Worm (Caenorhabditis elegans) whole organism, dauer: ENCODE data around the gene dhs-27.

ENCODE experiments used
- unc-62 ChIP-seq: sonication (generic microtip); optimal IDR thresholded peaks from 2 replicates; lab custom pipeline; 2017; ENCODE audit warnings: missing biosample characterization, missing genetic modification reagents, missing genetic modification characterization

The dhs-27 gene

DNA sequence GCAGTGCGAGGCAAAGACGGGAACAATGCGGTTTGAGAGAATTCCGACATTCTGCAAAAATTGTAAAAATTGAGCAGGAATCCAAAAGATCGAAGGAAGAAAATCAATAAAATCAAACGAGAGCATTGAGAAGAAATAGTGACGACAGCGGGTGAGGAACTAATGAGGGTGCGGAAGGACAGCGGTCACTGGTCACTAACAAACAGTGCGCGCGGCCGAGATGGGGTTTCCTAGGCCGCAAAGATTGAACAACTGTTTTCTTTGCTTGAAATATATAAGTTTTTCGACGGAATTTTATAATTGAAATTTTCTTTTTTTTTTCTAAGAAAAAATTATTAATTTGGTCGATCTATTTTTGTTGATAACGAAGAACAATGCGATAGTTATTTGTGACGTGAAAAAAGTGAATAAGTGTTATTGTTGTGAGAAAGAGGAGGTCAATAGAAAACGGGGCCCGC is 2.9 kb downstream of the dhs-27 start, which contains the start of gene unc-78:
Gene unc-78, minus strand, starts transcription at position 51 of the 458 bp plus-strand sequence.
- TF ChIP-seq unc-62, result no peak

DNA sequence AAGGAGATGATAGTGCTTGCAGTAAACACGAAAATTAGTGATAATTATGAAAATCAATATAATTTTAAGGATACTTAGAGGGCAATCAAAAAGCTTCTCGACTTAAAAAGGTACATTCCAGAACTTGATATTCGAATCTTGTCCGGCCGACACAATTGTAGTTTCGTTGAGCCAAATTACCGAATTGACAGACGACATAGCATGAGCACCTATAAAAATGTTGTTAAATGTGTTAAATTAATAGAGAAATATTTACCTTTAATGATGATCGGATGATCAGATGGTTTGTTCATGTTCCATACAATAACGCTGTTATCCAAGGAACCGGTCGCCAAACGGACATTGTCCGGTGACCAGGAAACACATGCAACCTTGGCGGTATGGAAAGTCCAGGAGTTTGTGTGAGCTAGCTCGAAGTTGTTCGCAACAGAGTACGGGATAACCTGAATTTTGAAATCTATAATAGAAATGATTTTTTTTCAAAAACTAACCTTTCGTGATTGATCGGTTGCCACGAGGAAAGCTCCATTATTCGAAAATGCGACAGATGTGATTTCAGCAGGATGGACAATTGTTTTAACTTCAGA is 5.7 kb downstream of the dhs-27 start:
- no peak for TF ChIP-seq unc-62

DNA sequence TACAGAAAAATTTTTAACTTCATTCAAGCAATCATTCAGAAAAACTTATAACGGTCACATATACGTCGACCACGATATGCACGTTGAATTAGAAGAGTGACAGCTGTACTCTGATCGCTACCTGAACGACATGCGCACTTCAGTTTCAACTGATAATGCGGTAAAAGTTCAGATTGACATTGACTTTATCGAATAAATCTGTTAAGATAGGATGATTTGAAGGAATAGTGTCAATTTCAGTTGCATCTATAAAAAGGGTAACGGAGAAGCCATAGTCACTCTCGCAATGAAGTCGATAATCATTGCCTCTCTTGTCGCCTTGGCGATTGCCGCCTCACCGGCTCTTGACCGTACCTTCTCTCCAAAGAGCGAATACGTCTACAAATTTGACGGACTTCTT is 11.3 kb downstream of the dhs-27 start, which contains the start of gene vit-5:
Gene vit-5, plus strand, starts transcription at position 277 of the 400 bp plus-strand sequence.
- TF ChIP-seq unc-62, result no peak

DNA sequence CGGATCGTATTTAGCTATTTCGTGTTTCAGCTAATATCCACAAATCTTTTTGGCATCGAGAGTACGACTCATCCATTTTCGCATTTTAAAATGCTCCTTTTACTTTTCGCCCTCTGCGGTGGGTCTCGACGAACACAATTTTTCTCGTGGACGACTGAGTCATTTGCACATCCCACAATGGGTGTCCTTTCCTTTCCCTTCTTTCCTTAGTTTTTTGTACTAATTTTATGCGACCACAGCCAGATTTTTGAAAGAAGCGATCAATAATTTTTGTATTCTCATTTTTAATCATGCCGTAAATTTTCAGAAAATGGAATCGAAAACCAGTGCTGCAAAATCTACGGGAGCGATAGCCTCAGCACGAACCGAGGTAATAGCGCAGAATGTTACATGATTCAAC is 12.8 kb downstream of the dhs-27 start, which contains the start of gene C04F6.9:
Gene C04F6.9, plus strand, starts transcription at position 301 of the 400 bp plus-strand sequence.
- TF ChIP-seq unc-62, result no peak

DNA sequence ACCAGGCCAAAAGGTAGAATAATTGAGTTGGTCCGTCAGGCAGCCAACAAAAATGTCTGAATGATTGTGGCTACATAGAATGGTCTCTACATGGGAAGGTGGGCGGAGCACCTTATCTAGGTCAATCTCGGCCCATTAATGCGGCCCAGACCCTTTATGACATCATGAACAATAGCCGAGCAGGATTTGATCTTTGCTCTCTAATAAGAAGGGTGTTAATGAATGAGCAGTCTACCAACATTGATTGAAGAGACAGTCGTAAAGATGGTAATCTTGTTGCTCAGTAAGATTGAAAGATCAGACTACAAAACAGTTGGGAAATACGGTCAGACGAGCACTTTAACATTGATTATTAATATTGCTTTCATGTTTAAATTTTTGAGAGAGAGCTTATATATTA is 14.1 kb downstream of the dhs-27 start:
- no peak for TF ChIP-seq unc-62

DNA sequence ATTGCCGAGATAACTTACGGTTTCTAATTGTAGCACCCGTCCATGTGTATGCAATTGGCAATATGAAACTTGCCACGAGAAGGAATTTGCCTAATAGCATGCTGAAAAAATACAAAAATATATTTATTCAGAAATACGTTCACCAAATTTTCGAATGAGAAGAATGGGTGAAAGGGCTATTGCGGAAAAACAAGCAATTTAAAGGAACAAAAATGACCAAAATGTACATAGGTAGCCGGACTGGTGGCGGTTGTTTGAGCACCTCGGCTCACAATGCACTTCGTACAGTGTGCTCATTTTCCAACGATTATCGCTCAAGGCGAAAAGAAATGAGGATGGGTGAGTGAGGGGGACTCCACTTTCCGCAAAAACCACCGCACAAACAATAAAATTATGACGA is 14.6 kb downstream of the dhs-27 start, which contains the start of gene cht-1:
Gene cht-1, minus strand, starts transcription at position 101 of the 400 bp plus-strand sequence.
- TF ChIP-seq unc-62, result no peak

DNA sequence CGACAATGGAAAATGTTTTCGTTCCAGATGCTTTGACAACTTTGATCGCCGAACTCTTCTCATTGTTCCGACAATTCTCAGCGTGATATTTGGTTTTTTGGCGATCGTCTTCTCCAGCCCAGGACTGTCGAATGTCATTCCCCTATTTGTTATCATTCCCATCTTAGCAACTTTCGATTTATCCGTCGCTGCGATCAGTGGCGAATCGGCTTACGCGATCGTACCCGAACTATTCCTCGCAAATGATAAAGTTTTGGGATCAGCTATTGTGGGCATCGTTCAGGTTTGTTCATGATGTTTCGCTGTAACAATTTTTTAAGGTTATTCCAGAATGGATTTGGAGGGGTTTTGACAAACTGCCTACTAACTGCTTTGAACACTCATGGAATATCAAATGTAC is 17.8 kb downstream of the dhs-27 start:
- TF ChIP-seq unc-62, result no peak

DNA sequence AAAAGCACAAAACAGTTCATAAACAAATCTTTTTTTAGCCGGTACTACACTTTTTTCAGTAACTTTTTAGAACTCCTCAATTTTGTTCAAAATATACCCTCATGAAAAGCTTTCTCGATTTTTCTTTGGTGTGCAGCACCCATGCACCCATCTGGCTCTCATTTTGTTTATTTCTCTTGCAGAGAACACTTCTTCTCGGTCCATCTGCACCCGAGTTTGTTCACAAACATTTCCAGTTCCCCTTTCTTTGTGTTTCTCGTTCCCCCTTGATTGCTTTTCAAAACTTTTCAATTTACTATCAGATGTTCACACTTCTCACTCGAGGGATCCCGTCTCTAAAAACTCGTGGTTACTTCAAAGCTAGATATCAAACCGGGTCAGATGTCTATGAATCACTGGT is 20.9 kb downstream of the dhs-27 start, which contains the start of gene slcf-2:
Gene slcf-2, plus strand, starts transcription at position 301 of the 400 bp plus-strand sequence.
- TF ChIP-seq unc-62, result no peak

DNA sequence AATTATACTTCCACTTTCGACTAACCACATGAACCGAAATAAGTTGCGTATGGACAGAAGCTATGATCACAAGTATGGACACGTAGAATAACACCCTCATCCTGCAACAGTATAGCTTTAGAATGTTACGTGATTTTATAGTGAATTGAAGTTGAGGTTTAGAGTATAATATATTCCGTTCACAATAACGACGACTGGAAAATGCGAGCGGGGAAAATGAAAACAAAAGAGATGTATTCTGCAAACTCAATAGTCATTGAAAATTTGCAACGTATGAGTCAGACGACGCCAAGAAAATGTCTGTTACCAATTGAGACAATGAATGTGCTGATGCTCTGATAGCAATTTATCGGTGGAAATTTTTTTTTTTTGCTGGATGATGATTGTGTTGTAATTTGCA is 29.1 kb downstream of the dhs-27 start, which contains the start of gene acp-1:
Gene acp-1, minus strand, starts transcription at position 101 of the 400 bp plus-strand sequence.
- no peak for TF ChIP-seq unc-62

DNA sequence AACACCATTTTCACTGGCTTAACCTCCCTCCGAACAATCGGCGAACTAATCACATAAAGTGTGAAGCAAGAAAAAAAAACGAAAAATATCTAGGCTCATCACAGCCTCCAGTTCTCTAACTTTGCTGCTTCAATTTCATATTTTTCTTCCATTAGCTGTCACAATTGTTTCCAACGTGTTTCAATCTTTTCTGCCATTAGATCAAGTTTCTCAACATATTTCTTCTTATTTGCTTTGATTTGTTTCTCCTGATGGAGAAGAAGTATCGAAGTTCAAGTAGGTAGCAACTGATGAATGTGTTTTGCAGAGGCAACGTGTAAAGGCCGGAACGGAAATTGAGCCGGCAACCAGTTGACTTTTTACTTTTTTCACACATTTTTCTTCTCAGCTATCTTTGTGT is 34.3 kb downstream of the dhs-27 start, which contains the start of gene ZK563.7:
Gene ZK563.7, plus strand, starts transcription at position 301 of the 400 bp plus-strand sequence.
- no peak for TF ChIP-seq unc-62

DNA sequence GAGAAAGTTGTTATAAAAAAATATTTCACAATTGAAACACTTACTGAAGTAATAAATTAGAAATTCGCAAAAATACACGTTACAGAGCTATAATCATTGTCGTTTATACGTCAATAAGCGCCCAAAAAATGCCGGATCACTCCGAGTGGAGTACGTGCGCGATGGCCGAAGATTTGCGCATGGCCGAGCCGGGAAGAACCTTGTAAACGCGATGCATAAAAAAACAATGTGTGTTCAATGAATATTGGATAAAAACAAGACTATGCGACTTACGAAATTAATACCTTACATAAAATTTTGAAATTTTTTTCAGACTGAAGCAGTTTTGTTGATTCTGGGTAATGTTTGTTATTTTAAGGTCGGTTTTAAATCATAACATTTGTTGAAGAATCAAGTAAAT is 35.4 kb downstream of the dhs-27 start, which contains the start of gene sorf-1:
Gene sorf-1, minus strand, starts transcription at position 135 of the 400 bp plus-strand sequence.
- no peak for TF ChIP-seq unc-62

DNA sequence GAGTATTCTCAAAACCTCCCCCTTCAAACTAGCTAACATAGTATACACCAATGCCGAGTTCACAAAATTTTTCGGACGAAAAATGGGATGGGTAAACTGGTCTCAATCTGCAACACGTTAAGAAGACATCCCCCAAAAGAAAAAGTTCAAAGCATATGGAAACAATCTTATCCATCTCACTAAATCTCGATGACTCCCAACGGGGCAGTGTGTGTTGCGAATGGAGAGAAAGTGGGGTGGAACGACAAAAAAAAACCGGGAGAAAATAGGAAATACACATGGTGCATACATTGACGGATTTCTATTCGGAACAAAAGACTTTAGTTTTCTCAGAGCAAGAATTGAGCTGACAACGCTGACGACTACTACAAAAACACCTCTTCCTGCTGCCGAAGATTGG is 39.2 kb downstream of the dhs-27 start:
- TF ChIP-seq unc-62, result no peak

DNA sequence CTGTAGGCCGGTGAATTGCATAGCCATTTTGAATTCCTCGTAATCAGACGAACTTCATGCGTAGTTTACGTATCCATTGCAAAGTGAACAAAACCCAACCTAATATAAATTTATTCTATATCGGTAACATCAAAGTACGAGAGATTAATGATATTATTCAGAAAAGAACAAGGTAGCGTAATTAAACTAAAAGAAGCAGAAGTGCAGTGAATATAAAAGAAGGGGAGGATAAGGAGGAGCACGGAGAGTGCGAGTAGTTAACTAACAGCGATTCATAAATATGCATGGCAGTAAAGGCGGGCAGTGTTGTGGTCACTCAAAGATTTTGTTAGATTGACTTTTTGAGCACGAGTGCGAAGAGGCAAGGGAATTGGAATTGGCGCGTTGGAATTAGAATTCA is 39.9 kb downstream of the dhs-27 start, which contains the start of gene clc-3:
Gene clc-3, minus strand, starts transcription at position 101 of the 400 bp plus-strand sequence.
- no peak for TF ChIP-seq unc-62

DNA sequence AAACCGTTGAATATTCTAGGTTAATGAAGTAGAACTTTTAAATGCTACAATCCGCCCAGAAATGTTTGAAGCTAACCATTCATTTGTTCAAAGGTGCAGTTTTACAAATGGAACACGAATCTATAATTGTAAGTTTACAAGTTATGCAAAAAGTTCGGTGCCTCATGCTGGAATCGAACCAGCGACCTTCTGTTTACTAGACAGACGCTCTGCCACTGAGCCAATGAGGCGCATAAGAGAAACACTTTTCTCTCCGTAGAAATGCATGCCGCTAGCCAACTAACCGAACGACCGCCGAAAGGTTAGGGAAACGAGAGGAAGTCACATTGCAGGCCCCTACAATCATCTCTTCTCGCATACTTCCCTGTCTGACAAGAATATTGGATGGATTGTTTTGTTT is 43.2 kb downstream of the dhs-27 start:
- TF ChIP-seq unc-62, result no peak

DNA sequence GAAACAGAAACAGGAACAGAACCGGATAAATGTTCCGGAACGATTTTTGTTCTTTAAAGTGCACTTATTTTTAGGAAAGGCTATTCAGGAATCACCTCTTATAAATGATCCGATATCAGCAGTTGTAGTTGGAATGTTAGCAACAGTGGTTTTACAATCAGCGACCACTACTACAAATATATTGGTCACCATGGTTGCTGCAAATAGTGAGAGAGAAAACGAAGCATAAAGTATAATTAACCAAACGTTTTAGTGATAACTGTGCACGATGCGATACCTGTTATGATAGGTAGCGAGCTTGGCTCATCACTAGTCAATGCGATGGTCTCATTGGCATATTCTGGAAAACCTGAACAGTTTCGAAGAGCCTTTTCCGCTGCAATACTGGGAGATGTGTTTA is 45.1 kb downstream of the dhs-27 start:
- TF ChIP-seq unc-62, result no peak

DNA sequence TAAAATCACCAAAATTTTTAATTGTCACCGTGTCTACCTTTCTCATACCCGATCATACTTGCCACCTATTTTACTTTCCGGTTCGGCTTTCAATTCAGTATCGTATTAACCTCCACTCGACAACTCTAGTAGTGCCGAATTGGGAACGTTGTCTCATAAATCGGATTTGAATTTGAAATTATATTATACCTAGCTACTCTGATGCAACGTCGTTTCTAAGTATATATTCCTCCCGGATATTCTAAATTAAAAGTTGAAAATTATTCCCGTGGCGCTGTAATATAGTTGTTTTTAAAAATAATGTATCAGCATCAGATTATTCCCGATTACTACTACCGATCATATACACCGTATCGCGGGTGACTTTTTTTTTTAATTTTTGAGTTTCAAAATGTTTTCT is 45.9 kb downstream of the dhs-27 start, which contains the start of gene ZK563.2:
Gene ZK563.2, plus strand, starts transcription at position 301 of the 400 bp plus-strand sequence.
- TF ChIP-seq unc-62, result no peak

DNA sequence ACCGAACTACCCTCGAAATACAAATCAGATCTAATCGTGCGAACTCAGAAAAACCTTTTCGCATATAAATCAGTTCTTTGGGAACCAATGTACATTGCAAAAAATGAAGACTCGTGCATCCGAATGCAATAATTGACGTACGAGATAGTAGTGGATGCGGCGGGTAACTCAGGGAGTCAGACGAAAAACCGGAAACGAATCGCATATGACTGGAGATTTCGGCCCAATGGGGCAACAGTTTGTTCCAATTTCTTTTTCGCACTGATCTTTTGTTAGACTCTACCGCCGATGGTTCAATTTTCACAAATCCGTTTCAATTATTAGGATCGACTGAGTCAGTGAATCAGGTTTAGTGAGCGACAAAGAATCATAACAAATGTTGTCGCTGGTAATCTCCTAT is 47.7 kb downstream of the dhs-27 start:
- TF ChIP-seq unc-62, result no peak
